Fruit fly (Drosophila melanogaster) S2 (cell line): ENCODE results near the gene CG13075.

ENCODE experiments used
- CG8478 ChIP-seq: fragments of >200 bp; optimal IDR thresholded peaks from 2 replicates; lab custom pipeline; 2018
- CTCF ChIP-seq, 2 experiments: fragments of >200 bp; optimal IDR thresholded peaks; 2 replicates each; lab custom pipeline; 2018

The CG13075 gene

DNA sequence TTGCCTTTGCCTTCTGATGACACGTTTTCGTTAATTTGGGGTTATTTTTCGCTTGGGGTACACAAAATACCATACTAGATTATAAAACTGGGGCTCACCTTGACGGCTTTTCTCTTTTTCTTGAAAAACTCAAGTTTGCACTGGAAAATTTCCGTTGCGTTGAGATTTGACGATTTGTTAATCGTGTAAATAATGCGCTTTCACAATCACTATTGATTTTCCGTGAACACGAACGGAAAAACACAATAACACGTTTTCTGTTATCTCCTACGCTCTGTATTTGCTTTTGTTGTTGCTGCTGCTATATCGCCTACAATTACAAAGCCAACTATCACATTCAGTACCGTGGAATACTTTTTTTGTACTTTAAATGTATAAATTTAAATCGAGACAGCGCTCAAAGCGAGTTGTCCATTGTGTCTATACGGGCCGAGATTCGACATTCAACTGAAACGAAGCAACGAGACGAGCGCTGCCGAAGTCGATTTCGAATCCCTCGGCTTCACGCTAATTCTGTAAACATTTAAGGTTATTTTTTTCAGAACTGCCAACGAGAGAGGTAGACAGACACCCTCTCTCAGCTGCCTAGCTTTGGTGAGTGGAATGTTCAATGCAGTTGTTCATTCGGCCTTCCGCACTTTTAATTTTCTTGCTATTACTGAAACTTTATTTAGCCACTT is 37.3 kb upstream of the CG13075 start:
- TF ChIP-seq CTCF (optimal IDR thresholded peaks at IDR 0.05; lab: Kevin White, UChicago) (no peak), CG8478 (no peak)

DNA sequence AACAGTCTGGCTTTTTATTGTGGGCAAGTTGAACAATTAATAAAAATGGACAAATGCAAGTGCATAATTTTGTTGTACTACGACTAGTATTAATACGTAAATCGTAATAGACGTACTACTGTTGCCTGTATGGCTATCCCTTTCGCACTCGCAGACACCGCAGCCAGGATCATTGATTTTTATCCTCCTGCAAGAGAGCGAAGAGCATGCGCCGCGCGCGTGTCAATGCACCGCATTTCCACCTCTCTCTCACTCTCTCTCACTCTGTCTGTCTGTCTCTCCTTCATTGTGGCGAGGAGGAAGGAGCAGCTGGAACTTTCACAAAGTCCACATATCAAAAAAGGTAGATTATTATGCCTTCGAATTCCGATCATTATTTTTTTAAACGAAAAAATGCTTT is 36.7 kb upstream of the CG13075 start:
- TF ChIP-seq CG8478: no peak
- TF ChIP-seq CTCF (optimal IDR thresholded peaks at IDR 0.05; lab: Kevin White, UChicago): no peak

DNA sequence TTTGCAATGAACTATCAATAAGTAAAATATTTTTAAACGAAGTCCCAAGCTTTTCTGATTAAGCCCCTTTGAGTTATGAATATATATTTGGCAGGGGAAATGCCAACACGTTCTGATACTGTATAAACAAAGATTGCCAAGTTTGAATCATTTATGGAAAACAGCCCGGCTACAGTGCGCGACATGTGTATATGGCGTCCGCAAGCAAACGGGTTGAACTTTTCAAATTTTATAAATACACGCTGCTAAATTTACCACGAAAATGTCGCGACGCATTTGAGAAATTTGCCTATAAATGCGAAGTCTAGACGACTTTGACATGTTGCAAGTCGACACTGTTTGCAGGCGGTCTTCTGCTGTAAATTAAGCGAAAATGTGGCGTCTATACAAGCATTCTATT is 35.7 kb upstream of the CG13075 start:
- TF ChIP-seq CTCF (optimal IDR thresholded peaks at IDR 0.05; lab: Kevin White, UChicago) (no peak), CG8478 (no peak)

DNA sequence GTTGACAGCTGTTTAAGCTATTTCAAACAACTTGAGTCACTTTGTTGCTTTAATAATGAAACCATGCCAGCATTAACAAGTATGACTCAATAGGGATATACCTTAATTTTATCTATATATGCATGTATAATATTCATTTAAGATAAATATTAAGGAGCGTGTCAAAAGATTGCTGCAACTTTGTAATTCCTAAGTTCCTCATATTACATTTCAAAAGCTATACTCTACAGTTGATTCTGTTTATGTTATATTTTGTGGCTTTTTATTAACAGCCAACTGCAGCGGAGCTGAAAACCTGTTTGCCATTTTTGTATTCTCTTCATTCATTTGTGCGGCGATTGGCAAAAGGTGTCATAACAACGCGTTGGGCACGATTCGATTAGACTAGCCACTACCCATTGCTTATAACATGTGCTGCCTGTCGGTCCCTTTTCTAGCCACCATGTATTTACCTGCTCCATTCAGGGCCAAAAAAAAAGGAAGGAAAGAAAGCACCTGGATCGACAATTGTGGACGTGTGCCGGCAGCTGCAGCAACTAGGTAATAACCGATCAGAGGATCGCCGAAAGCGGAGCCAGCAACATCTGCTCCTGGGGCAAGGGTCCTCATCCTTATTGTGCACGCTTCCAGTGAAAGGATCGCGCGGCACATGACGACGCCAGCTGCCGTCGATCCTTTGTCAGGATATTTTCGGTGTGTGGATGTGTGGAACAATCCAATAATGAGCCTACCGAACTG is 34.9 kb upstream of the CG13075 start:
- TF ChIP-seq CG8478 (no peak), CTCF (optimal IDR thresholded peaks at IDR 0.05; lab: Kevin White, UChicago) (no peak)

DNA sequence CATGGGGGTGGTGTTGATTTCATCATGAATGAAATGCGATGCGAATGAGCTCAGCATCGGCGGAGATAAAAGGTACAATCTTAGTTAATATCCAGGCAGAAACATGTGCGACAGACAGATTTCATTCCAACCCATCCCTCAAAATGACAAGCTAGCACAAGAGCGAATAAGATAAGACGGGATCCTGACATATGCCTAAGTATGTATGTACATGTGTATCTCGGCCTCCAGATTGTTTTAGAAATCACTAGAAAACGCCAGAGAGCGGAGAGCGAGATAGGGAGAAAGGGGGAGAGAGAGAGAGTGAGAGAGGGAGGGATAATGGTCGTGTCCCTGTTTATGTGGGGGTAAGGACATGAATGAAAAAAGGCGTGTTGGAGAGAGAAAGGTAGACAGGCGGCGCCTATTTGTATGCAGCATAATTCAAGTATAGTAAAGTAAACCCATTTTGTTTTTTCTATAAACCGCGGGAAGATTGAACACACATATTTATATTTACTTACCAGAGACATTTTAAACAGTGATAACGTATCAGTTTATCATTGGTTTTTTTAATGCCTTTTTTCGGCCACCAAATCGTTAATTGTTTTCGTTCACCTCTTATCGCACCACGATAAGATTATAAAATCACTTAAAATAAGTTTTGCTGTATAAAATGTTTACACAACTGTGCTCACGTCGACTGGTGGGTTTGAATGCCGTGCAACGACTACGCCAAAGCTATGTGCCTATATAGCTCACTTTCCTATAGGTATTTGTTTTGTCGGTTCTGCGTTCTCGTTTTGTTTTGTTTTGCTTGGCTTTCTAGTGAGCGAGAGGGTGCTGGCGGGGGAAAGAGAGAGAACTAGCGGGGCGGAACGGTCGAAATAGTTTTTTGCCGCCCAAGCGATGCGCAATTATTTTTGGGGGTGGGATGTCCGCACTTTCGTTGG is 33.6 kb upstream of the CG13075 start:
- TF ChIP-seq CTCF (optimal IDR thresholded peaks at IDR 0.05; lab: Kevin White, UChicago) (peak in 1 of 2 experiments; percentile 13), CG8478 (no peak)

DNA sequence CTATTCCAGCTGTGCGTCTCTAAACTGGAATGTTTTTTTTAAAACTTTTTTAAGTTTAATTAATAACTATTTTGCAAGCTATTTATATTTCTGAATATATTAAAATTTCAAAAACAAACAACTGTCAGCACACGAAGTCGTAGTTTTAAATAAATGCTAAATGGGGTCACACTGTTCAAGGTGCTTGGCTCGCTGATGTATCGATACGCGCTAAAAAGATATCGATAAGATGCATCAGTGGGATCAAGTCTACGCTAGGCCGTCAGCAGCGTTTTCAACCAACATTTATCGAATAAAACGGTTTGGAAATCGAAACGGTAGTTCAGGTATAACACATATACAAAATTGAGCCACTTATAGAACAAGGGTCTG is 32.9 kb upstream of the CG13075 start, which contains the start of gene Diap1:
TSS of gene Diap1 (minus strand) at position 148 of the 372 bp plus-strand sequence.
- TF ChIP-seq CTCF (optimal IDR thresholded peaks at IDR 0.05; lab: Kevin White, UChicago) (peak; percentile 72), CG8478 (no peak)

DNA sequence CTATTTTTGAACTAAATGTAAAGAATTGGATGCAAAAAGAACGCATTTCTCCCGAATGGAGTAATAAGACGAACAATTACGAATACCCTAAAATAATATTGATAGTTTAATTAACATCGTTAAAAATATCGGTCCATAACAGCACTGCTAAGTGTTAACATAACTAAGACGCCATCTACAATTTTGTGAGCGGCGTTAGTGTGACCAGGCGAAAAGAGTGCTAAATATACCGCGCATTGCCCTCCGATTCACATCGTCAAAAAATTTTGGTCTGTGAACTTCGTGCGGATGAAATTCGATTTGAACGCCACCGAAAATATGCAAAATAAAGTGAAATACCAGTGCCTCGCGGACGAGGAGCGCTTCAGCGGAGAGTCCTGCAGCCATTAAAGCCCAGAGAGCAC is 32.1 kb upstream of the CG13075 start, which contains the start of gene Mbs:
TSS of gene Mbs (plus strand) at position 241 of the 404 bp plus-strand sequence.
- TF ChIP-seq CG8478: no peak
- peak; percentile 92 for TF ChIP-seq CTCF (optimal IDR thresholded peaks at IDR 0.05; lab: Kevin White, UChicago)

DNA sequence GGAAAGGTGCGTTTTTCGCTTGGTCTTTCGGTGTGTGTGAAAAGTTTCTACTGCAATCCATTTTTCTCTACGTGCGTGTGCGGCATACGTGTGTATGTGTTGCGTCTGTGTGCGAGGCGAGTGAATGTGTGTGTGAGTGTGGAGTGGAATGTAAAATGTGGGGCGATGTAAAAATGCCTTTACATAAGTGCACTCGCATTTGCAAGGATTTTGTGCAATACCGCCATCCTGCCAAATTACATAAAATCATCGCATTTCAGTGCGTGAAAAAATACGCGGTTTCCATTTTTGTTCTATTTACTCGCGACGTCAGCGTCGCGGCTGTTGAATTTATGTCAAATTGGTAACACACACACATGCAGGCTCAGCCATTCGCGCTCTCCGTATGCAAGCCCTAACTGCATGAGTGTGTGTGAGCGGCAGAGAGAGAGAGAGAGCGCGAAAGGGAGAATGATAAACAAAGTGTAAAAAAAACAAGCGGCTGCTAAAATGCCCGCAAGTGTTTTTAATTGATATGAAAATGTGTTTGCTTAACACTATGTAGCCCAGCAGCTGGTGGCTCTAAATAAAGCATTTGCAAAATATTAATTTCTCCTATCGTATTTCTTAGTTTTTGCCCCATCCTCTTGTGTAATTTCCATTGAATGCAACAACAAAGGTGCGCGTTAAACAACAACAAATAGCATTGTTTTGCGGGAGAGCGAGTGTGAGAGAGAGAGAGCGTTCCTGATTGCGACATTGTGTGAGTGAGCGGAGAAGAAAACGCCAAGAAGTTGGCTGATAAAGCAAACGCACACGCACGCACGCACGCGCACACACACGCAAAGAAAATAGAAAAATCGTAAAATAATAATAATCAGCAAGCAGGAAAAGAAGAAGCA is 31.4 kb upstream of the CG13075 start:
- no peak for TF ChIP-seq CTCF (optimal IDR thresholded peaks at IDR 0.05; lab: Kevin White, UChicago)
- peak; percentile 19 for TF ChIP-seq CG8478

DNA sequence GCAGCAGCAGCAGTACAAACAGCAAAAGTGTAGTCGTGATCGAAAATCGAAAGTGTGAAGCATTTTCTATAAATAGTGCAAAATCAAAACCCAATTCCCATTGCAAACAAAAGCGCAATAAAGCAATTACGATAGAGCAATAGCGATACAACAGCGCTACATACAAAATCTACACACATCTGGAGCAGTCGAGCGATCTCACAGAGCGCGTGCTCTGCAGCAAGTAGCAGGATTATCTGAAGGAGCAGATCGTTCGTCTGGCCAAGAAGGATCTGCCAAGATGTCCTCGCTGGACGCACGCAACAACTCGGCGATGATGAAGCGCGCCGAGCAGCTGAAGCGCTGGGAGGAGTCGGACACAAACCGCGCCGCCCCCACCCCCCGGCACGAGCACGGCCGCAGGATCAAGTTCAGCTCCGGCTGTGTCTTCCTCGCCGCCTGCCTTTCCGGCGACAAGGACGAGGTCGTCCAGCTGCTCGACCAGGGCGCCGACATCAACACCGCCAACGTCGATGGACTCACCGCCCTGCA is 30.7 kb upstream of the CG13075 start:
- TF ChIP-seq CTCF (optimal IDR thresholded peaks at IDR 0.05; lab: Kevin White, UChicago) (no peak), CG8478 (no peak)

DNA sequence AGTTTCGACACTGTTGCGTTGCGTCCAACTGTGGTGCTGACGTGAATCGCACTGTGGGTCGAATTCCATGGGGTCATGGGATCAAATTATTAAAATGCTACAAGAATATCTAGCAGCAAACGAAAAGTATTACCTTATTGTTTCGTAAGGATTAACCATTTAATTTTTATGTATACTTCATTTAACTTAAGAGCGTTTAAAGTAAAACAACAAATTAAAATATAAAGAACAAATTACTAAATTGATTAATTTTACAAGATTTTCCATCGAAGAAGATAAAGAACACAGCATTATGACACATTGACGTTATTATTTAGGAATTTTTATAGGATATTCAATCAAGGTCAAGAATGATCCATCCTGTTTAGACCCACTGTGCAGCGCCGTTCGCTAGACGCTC is 29.7 kb upstream of the CG13075 start:
- no peak for TF ChIP-seq CTCF (optimal IDR thresholded peaks at IDR 0.05; lab: Kevin White, UChicago)
- no peak for TF ChIP-seq CG8478

DNA sequence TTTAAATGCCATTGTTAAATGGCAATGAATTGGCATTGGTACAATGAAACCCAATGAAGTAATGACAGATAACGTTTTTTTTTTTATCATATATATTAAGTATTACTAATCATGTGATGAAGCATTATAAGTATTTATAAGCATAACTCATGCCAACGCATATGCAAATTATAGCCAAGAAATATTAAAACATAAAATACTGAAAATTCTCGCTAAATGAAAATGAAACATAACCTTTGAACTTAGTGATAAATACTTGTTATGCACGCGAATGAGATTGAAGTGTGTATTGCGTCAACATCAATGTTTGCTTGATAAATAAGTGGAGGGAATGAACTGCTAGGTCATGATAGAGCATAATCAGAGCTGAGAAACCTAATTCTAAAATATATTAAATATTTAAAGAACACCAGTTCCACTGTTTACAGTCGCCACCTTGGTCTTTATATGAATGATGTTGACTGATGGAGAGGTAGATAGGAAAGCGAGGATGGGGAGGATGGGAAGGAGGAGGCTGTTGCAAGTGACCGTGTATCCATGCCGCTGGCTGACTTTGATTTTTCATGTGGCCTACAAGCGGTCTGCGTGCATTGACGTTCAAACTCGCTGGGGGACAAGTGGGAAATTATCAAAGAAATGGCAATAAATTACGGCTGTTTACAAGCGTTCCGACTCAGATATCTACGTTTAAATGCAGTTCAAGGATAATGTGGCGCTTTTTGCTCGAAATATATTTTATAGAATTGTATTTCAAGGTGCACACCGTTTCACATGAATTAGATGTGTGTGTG is 27.5 kb upstream of the CG13075 start:
- TF ChIP-seq CG8478: no peak
- TF ChIP-seq CTCF (optimal IDR thresholded peaks at IDR 0.05; lab: Kevin White, UChicago): no peak

DNA sequence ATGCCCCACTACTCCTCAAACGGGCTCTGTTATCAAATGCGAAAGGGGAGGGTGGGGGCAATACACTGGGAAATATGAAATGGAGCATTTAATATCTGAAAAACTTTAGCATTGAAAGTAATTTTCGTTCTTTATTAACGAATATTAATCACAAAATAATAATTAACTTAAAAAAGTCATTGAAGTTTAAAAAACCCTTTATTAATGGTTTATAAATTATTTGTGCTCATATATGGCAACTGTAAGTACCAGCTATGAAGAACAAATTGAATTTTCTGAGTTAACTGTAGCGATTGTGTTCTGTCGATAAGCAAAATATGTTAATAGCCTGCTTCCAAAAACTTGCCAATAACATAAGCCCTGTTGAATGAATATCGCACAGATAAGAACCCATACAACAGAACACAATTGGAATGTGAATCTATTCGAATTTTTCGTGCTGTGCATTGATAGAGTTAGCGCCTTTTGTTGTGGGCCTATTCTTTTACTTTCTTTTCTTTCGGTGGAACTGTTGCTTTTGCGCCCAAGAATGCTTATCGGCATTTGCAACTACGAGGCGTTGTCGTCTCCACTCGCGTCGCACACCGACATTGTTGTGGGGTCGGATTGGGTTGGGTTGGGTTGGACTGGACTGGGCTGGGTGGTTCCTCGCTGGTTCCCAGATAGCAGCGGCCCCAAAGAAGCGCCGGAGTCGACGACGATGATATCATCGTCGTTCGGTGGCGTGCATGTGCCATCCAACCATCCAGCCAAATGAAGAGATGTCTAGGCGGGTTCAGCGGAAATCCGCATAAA is 22.8 kb upstream of the CG13075 start:
- TF ChIP-seq CG8478: no peak
- no peak for TF ChIP-seq CTCF (optimal IDR thresholded peaks at IDR 0.05; lab: Kevin White, UChicago)

DNA sequence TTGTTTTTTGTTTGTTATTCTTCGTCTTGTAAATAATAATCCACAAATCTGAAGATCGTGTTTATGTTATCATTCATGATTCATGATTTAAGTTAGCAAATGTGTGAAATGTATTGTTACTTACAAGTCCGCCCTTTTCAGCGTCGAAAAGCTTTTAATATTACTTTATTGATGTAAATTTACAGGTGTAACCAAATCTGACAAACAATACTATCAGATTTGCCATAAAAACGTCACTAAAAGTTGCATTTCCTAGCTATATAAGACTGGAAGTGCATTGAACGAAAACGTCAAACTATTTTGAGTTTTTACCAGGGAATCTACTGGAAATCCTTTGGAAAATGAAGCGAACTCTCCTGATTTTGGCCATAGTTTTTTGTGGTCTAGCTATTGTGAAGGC is 1.5 kb upstream of the CG13075 start, which contains the start of gene CG33258:
TSS of gene CG33258 (plus strand) at position 301 of the 400 bp plus-strand sequence.
- TF ChIP-seq CG8478: no peak
- TF ChIP-seq CTCF (optimal IDR thresholded peaks at IDR 0.05; lab: Kevin White, UChicago): no peak
